Fruit fly (Drosophila melanogaster) whole organism, embryonic: Measurements from ENCODE around the gene dlg1.

ENCODE experiments used
- Atf-2 ChIP-seq: fragments of 200-800 bp; sonication (Bioruptor generic); optimal IDR thresholded peaks from 2 replicates; lab custom pipeline; 2016; ENCODE audit warnings: missing biosample characterization, missing genetic modification characterization
- Awh ChIP-seq: fragments of 200-800 bp; sonication (Bioruptor generic); IDR thresholded peaks from 2 replicates; pipeline ENCODE4, ENCODE4 v1.3.6; 2022; ENCODE audit warnings: missing biosample characterization, missing genetic modification characterization
- CG10959 ChIP-seq: fragments of 200-800 bp; sonication (Bioruptor generic); IDR thresholded peaks from 2 replicates; pipeline ENCODE4 v1.3.6; 2022; ENCODE audit warnings: missing biosample characterization, missing genetic modification characterization
- CG12219 ChIP-seq: fragments of 200-800 bp; sonication (Bioruptor generic); optimal IDR thresholded peaks from 3 replicates; lab custom pipeline; 2018; ENCODE audit warnings: missing biosample characterization, mild to moderate bottlenecking, missing genetic modification characterization
- CG12236 ChIP-seq: fragments of 200-800 bp; sonication (Bioruptor generic); optimal IDR thresholded peaks from 2 replicates; lab custom pipeline; 2016; ENCODE audit warnings: missing biosample characterization, missing genetic modification characterization
- CG1647 ChIP-seq: fragments of 200-800 bp; sonication (Bioruptor generic); optimal IDR thresholded peaks from 3 replicates; lab custom pipeline; 2016; ENCODE audit warnings: missing biosample characterization, missing genetic modification characterization
- CG17359 ChIP-seq: fragments of 200-800 bp; sonication (Bioruptor generic); optimal IDR thresholded peaks from 3 replicates; lab custom pipeline; 2018; ENCODE audit warnings: missing biosample characterization, mild to moderate bottlenecking, missing genetic modification characterization, moderate library complexity
- CG1792 ChIP-seq: fragments of 200-800 bp; sonication (Bioruptor generic); optimal IDR thresholded peaks from 2 replicates; lab custom pipeline; 2016; ENCODE audit warnings: missing biosample characterization, missing genetic modification characterization
- CG18011 ChIP-seq: fragments of 200-800 bp; sonication (Bioruptor generic); optimal IDR thresholded peaks from 2 replicates; lab custom pipeline; 2017; ENCODE audit warnings: missing biosample characterization, missing genetic modification characterization, mild to moderate bottlenecking, moderate library complexity, missing genotype
- CG18619 ChIP-seq: fragments of 200-800 bp; sonication (Bioruptor generic); optimal IDR thresholded peaks from 3 replicates; lab custom pipeline; 2017; ENCODE audit warnings: missing biosample characterization, mild to moderate bottlenecking, missing genetic modification characterization
- CG2120 ChIP-seq: fragments of 200-800 bp; sonication (Bioruptor generic); optimal IDR thresholded peaks from 3 replicates; lab custom pipeline; 2016; ENCODE audit warnings: missing biosample characterization, missing genetic modification characterization
- CG30020 ChIP-seq: fragments of 200-800 bp; optimal IDR thresholded peaks from 2 replicates; lab custom pipeline; 2019; ENCODE audit warnings: missing biosample characterization, mild to moderate bottlenecking, missing genetic modification characterization, moderate library complexity
- CG5245 ChIP-seq: fragments of 200-800 bp; sonication (Bioruptor generic); optimal IDR thresholded peaks from 3 replicates; lab custom pipeline; 2016; ENCODE audit warnings: missing biosample characterization, missing genetic modification characterization
- CG6791 ChIP-seq: fragments of 200-800 bp; sonication (Bioruptor generic); IDR thresholded peaks from 3 replicates; pipeline ENCODE4 v1.3.6; 2022; ENCODE audit warnings: missing biosample characterization, missing genetic modification characterization; ENCODE audit not compliant: partially characterized antibody
- CG7372 ChIP-seq: fragments of 200-800 bp; sonication (Bioruptor generic); IDR thresholded peaks from 2 replicates; pipeline ENCODE4 v1.3.6; 2022; ENCODE audit warnings: missing biosample characterization, missing genetic modification characterization
- CG7745 ChIP-seq: fragments of 200-800 bp; sonication (Bioruptor generic); optimal IDR thresholded peaks from 2 replicates; lab custom pipeline; 2018; ENCODE audit warnings: missing biosample characterization, mild to moderate bottlenecking, missing genetic modification characterization, moderate library complexity
- CG8359 ChIP-seq: fragments of 200-800 bp; sonication (Bioruptor generic); optimal IDR thresholded peaks from 2 replicates; lab custom pipeline; 2017; ENCODE audit warnings: missing biosample characterization, mild to moderate bottlenecking, missing genetic modification characterization, borderline replicate concordance
- CG8478 ChIP-seq: fragments of >200 bp; optimal IDR thresholded peaks from 2 replicates; lab custom pipeline; 2018
- CG8944 ChIP-seq: fragments of 200-800 bp; sonication (Bioruptor generic); optimal IDR thresholded peaks from 3 replicates; lab custom pipeline; 2016; ENCODE audit warnings: missing biosample characterization, missing genetic modification characterization
- CrebB ChIP-seq: fragments of 200-800 bp; sonication (Bioruptor generic); optimal IDR thresholded peaks from 3 replicates; lab custom pipeline; 2018; ENCODE audit warnings: missing biosample characterization, mild to moderate bottlenecking, missing genetic modification characterization
- D19A ChIP-seq: fragments of 200-800 bp; optimal IDR thresholded peaks from 3 replicates; lab custom pipeline; 2019; ENCODE audit warnings: missing biosample characterization, mild to moderate bottlenecking, missing genetic modification characterization, moderate library complexity
- Deaf1 ChIP-seq: fragments of 200-800 bp; optimal IDR thresholded peaks from 3 replicates; lab custom pipeline; 2019; ENCODE audit warnings: missing biosample characterization, mild to moderate bottlenecking, missing genetic modification characterization, moderate library complexity
- Fer2 ChIP-seq: fragments of 200-800 bp; sonication (Bioruptor generic); optimal IDR thresholded peaks from 2 replicates; lab custom pipeline; 2018; ENCODE audit warnings: missing biosample characterization, mild to moderate bottlenecking, missing genetic modification characterization, moderate library complexity
- Hey ChIP-seq: fragments of 200-800 bp; sonication (Bioruptor generic); optimal IDR thresholded peaks from 3 replicates; lab custom pipeline; 2018; ENCODE audit warnings: missing biosample characterization, mild to moderate bottlenecking, missing genetic modification characterization
- Hr39 ChIP-seq: fragments of >200 bp; optimal IDR thresholded peaks from 2 replicates; lab custom pipeline; 2017
- MBD-R2 ChIP-seq: fragments of 200-800 bp; sonication (Bioruptor generic); IDR thresholded peaks from 2 replicates; pipeline ENCODE4 v1.3.6; 2022; ENCODE audit warnings: missing biosample characterization, missing genetic modification characterization
- NFAT ChIP-seq: fragments of 200-800 bp; sonication (Bioruptor generic); IDR thresholded peaks from 2 replicates; pipeline ENCODE4 v1.3.6; 2022; ENCODE audit warnings: missing biosample characterization, missing genetic modification characterization
- Poxn ChIP-seq: fragments of 200-800 bp; sonication (Bioruptor generic); IDR thresholded peaks from 2 replicates; pipeline ENCODE4 v1.3.6; 2022; ENCODE audit warnings: missing biosample characterization, missing genetic modification characterization
- Ssrp ChIP-seq: fragments of 200-800 bp; sonication (Bioruptor generic); optimal IDR thresholded peaks from 2 replicates; lab custom pipeline; 2018; ENCODE audit warnings: missing biosample characterization, mild to moderate bottlenecking, missing genetic modification characterization, moderate library complexity
- YL-1 ChIP-seq: fragments of 200-800 bp; sonication (Bioruptor generic); optimal IDR thresholded peaks from 3 replicates; lab custom pipeline; 2017; ENCODE audit warnings: missing biosample characterization, mild to moderate bottlenecking, missing genetic modification characterization
- ase ChIP-seq: fragments of 200-800 bp; sonication (Bioruptor generic); IDR thresholded peaks from 3 replicates; pipeline ENCODE4 v1.3.6; 2022; ENCODE audit warnings: missing biosample characterization, missing genetic modification characterization
- ato ChIP-seq: fragments of 200-800 bp; sonication (Bioruptor generic); IDR thresholded peaks from 2 replicates; pipeline ENCODE4 v1.3.6; 2022; ENCODE audit warnings: missing biosample characterization, missing genetic modification characterization; ENCODE audit not compliant: partially characterized antibody
- cg ChIP-seq: fragments of 200-800 bp; sonication (Bioruptor generic); optimal IDR thresholded peaks from 3 replicates; lab custom pipeline; 2019; ENCODE audit warnings: missing biosample characterization, mild to moderate bottlenecking, missing genetic modification characterization, moderate library complexity
- ci ChIP-seq: fragments of 200-800 bp; sonication (Bioruptor generic); IDR thresholded peaks from 3 replicates; pipeline ENCODE4 v1.3.6; 2022; ENCODE audit warnings: missing biosample characterization, missing genetic modification characterization
- da ChIP-seq: fragments of 200-800 bp; sonication (Bioruptor generic); optimal IDR thresholded peaks from 2 replicates; lab custom pipeline; 2016; ENCODE audit warnings: missing biosample characterization, missing genetic modification characterization
- esg ChIP-seq: fragments of 200-800 bp; sonication (Bioruptor generic); conservative IDR thresholded peaks from 2 replicates; pipeline ENCODE4 v1.3.6; 2022; ENCODE audit warnings: missing biosample characterization, missing genetic modification characterization
- gro ChIP-seq: fragments of 200-800 bp; sonication (Bioruptor generic); optimal IDR thresholded peaks from 2 replicates; lab custom pipeline; 2016; ENCODE audit warnings: missing biosample characterization, missing genetic modification characterization
- hb ChIP-seq: fragments of 200-800 bp; sonication (Bioruptor generic); IDR thresholded peaks from 3 replicates; pipeline ENCODE4 v1.3.6; 2022; ENCODE audit warnings: missing biosample characterization, missing genetic modification characterization; ENCODE audit not compliant: partially characterized antibody
- hth ChIP-seq: fragments of >200 bp; optimal IDR thresholded peaks from 2 replicates; lab custom pipeline; 2017; ENCODE audit warnings: inconsistent platforms
- jigr1 ChIP-seq: fragments of 200-800 bp; sonication (Bioruptor generic); IDR thresholded peaks from 3 replicates; pipeline ENCODE4 v1.3.6; 2022; ENCODE audit warnings: missing biosample characterization, missing genetic modification characterization
- jumu ChIP-seq: fragments of 200-800 bp; sonication (Bioruptor generic); optimal IDR thresholded peaks from 3 replicates; lab custom pipeline; 2016; ENCODE audit warnings: missing biosample characterization, missing genetic modification characterization
- kay ChIP-seq: fragments of 200-800 bp; sonication (Bioruptor generic); optimal IDR thresholded peaks from 2 replicates; lab custom pipeline; 2016; ENCODE audit warnings: missing biosample characterization, missing genetic modification characterization
- lbe ChIP-seq: fragments of 200-800 bp; sonication (Bioruptor generic); optimal IDR thresholded peaks from 2 replicates; lab custom pipeline; 2016; ENCODE audit warnings: missing biosample characterization, mild to moderate bottlenecking, missing genetic modification characterization
- oc ChIP-seq: fragments of 200-800 bp; sonication (Bioruptor generic); optimal IDR thresholded peaks from 2 replicates; lab custom pipeline; 2018; ENCODE audit warnings: missing biosample characterization, mild to moderate bottlenecking, missing genetic modification characterization, moderate library complexity
- otp ChIP-seq: fragments of 200-800 bp; sonication (Bioruptor generic); IDR thresholded peaks from 3 replicates; pipeline ENCODE4, ENCODE4 v1.3.6; 2022; ENCODE audit warnings: missing biosample characterization, missing genetic modification characterization
- pnt ChIP-seq: fragments of 200-800 bp; sonication (Bioruptor generic); optimal IDR thresholded peaks from 3 replicates; lab custom pipeline; 2016; ENCODE audit warnings: missing biosample characterization, missing genetic modification characterization
- ranshi ChIP-seq: fragments of 200-800 bp; sonication (Bioruptor generic); IDR thresholded peaks from 2 replicates; pipeline ENCODE4 v1.3.6; 2022; ENCODE audit warnings: missing biosample characterization, missing genetic modification characterization
- sens ChIP-seq: fragments of 200-800 bp; sonication (Bioruptor generic); peaks from one replicate; lab custom pipeline; 2016; ENCODE audit warnings: missing biosample characterization, missing genetic modification characterization
- sisA ChIP-seq: fragments of 200-800 bp; sonication (Bioruptor generic); IDR thresholded peaks from 2 replicates; pipeline ENCODE4 v1.3.6; 2022; ENCODE audit warnings: missing biosample characterization, missing genetic modification characterization
- so ChIP-seq: fragments of 200-800 bp; sonication (Bioruptor generic); IDR thresholded peaks from 3 replicates; pipeline ENCODE4 v1.3.6; 2022; ENCODE audit warnings: missing biosample characterization, missing genetic modification characterization
- sr ChIP-seq: fragments of 200-800 bp; sonication (Bioruptor generic); IDR thresholded peaks from 3 replicates; pipeline ENCODE4 v1.3.6; 2022; ENCODE audit warnings: missing biosample characterization, missing genetic modification characterization
- unpg ChIP-seq: fragments of 200-800 bp; sonication (Bioruptor generic); optimal IDR thresholded peaks from 3 replicates; lab custom pipeline; 2018; ENCODE audit warnings: missing biosample characterization, mild to moderate bottlenecking, missing genetic modification characterization, moderate library complexity
- wdn ChIP-seq: fragments of 200-800 bp; sonication (Bioruptor generic); IDR thresholded peaks from 2 replicates; pipeline ENCODE4 v1.3.6; 2022; ENCODE audit warnings: missing biosample characterization, missing genetic modification characterization

dlg1 gene

DNA sequence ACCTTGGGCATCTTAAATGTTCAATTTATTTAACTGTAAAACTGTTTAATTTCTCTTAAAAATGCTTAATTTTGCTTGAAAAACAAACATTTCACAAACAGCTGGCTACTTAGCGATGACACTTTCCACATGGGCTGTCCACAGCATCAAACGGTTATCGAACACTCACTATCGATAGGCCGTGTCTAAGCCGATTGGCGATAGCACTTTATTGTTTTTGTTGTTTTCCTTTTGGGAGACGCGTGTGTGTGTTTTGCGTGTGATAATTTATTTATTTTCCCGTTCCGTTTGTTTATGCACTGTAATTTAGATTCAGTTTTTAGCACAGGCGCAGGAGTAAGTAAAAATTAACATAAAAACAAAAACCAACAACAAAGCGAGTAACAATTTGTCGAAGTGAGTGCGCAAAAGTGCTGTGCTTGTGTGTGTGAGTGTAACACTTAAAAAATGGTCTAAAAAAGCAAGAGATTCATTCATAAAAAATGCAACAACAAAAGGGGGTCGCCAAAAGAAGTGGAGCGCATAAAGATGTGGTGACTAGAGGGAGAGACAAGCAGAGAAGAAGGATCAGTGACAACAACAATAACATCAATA is 44.2 kb upstream of the dlg1 start, which contains the start of gene Gapvd1 (continued):
- TF ChIP-seq gro (peak; percentile 43), ranshi (GFP tag; lab: Robert Waterston, UW) (no peak), ato (GFP tag; lab: Robert Waterston, UW) (peak; percentile 82), Poxn (no peak), sens (peak; percentile 83), CG1647 (no peak), CG7745 (tag; lab: Kevin White, UChicago) (no peak), wdn (GFP tag; lab: Robert Waterston, UW) (no peak), CrebB (no peak), kay (no peak), CG8478 (lab: Kevin White, UChicago) (no peak), CG18619 (no peak), ase (GFP tag; lab: Robert Waterston, UW) (no peak), jumu (GFP tag; lab: Kevin White, UChicago) (peak; percentile 15), da (GFP tag; lab: Kevin White, UChicago) (no peak), jigr1 (GFP tag; lab: Robert Waterston, UW) (no peak), hth (lab: Kevin White, UChicago) (no peak), Hr39 (no peak), CG2120 (GFP tag; lab: Kevin White, UChicago) (peak; percentile 49), CG30020 (peak; percentile 20), so (no peak), NFAT (GFP tag; lab: Robert Waterston, UW) (peak; percentile 53; the same call in 1 of the 2 replicates), hb (peak; percentile 71), CG8359 (GFP tag; lab: Kevin White, UChicago) (no peak), CG1792 (GFP tag; lab: Kevin White, UChicago) (no peak), Awh (GFP tag; lab: Robert Waterston, UW) (no peak), CG18011 (GFP tag; lab: Kevin White, UChicago) (no peak), CG5245 (no peak), sr (no peak), otp (GFP tag; lab: Robert Waterston, UW) (no peak), oc (tag; lab: Kevin White, UChicago) (no peak), CG10959 (GFP tag; lab: Robert Waterston, UW) (no peak), Fer2 (no peak), pnt (GFP tag; lab: Kevin White, UChicago) (no peak), YL-1 (peak; percentile 38), unpg (GFP tag; lab: Kevin White, UChicago) (no peak), ci (peak; percentile 11; the same call in 1 of the 3 replicates), CG7372 (GFP tag; lab: Robert Waterston, UW) (no peak), esg (GFP tag; lab: Robert Waterston, UW) (no peak), CG17359 (no peak), CG8944 (GFP tag; lab: Kevin White, UChicago) (no peak), lbe (peak; percentile 4), sisA (no peak), CG6791 (peak; percentile 92), Atf-2 (GFP tag; lab: Kevin White, UChicago) (no peak), Hey (tag; lab: Kevin White, UChicago) (no peak), CG12236 (GFP tag; lab: Kevin White, UChicago) (no peak), Ssrp (tag; lab: Kevin White, UChicago) (no peak), CG12219 (GFP tag; lab: Kevin White, UChicago) (no peak), cg (GFP tag; lab: Kevin White, UChicago) (peak; percentile 81), MBD-R2 (GFP tag; lab: Robert Waterston, UW) (peak; percentile 86), Deaf1 (tag; lab: Kevin White, UChicago) (peak; percentile 17), D19A (tag; lab: Kevin White, UChicago) (no peak)
